Fruit fly (Drosophila melanogaster): ENCODE data around the gene Gr93c.

Gr93c gene

DNA sequence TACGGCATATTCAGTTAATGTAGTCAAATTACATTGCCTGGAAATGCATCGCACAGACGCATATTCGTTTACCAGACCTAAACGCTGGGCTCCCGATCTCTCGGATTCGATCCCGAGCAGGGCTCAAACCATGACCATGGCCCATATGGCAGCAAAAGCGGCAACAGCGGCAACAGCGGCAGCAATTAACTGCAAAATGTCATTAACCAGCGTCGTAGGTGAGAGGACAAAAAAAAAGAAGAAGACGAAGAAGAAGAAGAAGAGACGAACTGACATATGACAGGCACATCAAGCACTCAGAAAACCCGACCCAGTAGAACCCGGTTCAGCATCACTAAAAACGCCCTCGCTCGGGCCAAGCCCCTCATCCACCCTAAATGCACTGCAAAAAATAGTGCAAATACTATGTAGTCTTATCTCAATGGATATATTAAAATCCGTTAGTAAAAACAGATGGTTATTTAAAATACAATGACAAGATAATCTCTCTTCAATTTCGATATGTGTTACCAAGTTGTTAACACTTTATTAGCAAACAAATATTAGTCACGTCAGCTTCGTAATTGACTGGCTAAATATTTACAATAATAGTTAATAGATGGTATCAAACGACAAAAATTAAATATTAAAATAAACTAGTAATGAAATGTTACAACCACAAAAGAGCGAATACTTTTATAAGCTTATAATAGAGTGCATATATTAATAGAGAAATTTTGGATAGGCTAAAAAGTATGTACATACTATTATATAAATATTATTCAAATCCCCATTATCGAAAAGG, 19.1 kb downstream of the Gr93c start (continued):
- TF ChIP-seq CG10267 (tag; optimal IDR thresholded peaks at IDR 0.05) = peak; percentile 20
- TF ChIP-seq CG17361 (GFP tag; IDR thresholded peaks at IDR 0.05) = 0 out of 3 replicates have a peak, but pooled peaks have one; percentile 39
- 0 out of 2 replicates have a peak, but pooled peaks have one; percentile 23 for TF ChIP-seq gsb (GFP tag; IDR thresholded peaks at IDR 0.05)
- no peak for TF ChIP-seq mam (GFP tag; optimal IDR thresholded peaks at IDR 0.05)
- no peak for TF ChIP-seq vvl (GFP tag; IDR thresholded peaks at IDR 0.05)
- no peak for TF ChIP-seq CG32532 (GFP tag; IDR thresholded peaks at IDR 0.05)
- TF ChIP-seq Dll (GFP tag; IDR thresholded peaks at IDR 0.05; ENCODE audit: partially characterized antibody) = no peak
- no peak for TF ChIP-seq ap (GFP tag; IDR thresholded peaks at IDR 0.05)
- TF ChIP-seq CG10462 (GFP tag; optimal IDR thresholded peaks at IDR 0.05) = no peak
- TF ChIP-seq CG10959 (GFP tag; IDR thresholded peaks at IDR 0.05) = no peak
- TF ChIP-seq Fer3 (tag; optimal IDR thresholded peaks at IDR 0.05) = no peak
- no peak for TF ChIP-seq CG7786 (GFP tag; optimal IDR thresholded peaks at IDR 0.05)
- no peak for TF ChIP-seq CG14667 (GFP tag; IDR thresholded peaks at IDR 0.05)
- TF ChIP-seq trem (tag; optimal IDR thresholded peaks at IDR 0.05) = no peak
- no peak for TF ChIP-seq CG2129 (GFP tag; IDR thresholded peaks at IDR 0.05; ENCODE audit: partially characterized antibody)
- no peak for TF ChIP-seq lov (optimal IDR thresholded peaks at IDR 0.05)
- TF ChIP-seq lov (GFP tag; IDR thresholded peaks at IDR 0.05) = 0 out of 3 replicates have a peak, but pooled peaks have one; percentile 44
- no peak for TF ChIP-seq nau (GFP tag; optimal IDR thresholded peaks at IDR 0.05)
- TF ChIP-seq pita (GFP tag; optimal IDR thresholded peaks at IDR 0.05) = no peak
- no peak for TF ChIP-seq esg (GFP tag; conservative IDR thresholded peaks at IDR 0.05)
- no peak for TF ChIP-seq CG15601 (tag; optimal IDR thresholded peaks at IDR 0.05)
- peak; percentile 40 for TF ChIP-seq CG15696 (tag; optimal IDR thresholded peaks at IDR 0.05)
- no peak for TF ChIP-seq Chrac-16 (GFP tag; optimal IDR thresholded peaks at IDR 0.05)
- no peak for TF ChIP-seq CG2678 (tag; optimal IDR thresholded peaks at IDR 0.05)
- no peak for TF ChIP-seq eve (GFP tag; optimal IDR thresholded peaks at IDR 0.05)
- TF ChIP-seq cg (GFP tag; optimal IDR thresholded peaks at IDR 0.05) = no peak
- peak; percentile 75 for TF ChIP-seq zen (tag; optimal IDR thresholded peaks at IDR 0.05)
- no peak for TF ChIP-seq CG30431 (GFP tag; optimal IDR thresholded peaks at IDR 0.05)
- TF ChIP-seq CG9727 (GFP tag; optimal IDR thresholded peaks at IDR 0.05) = peak; percentile 34
- TF ChIP-seq Atf-2 (GFP tag; optimal IDR thresholded peaks at IDR 0.05) = no peak
- no peak for TF ChIP-seq CG9437 (GFP tag; optimal IDR thresholded peaks at IDR 0.05)
- TF ChIP-seq Atf3 (GFP tag; optimal IDR thresholded peaks at IDR 0.05) = no peak
- no peak for TF ChIP-seq CG2875 (GFP tag; optimal IDR thresholded peaks at IDR 0.05)
- TF ChIP-seq ro (GFP tag; IDR thresholded peaks at IDR 0.05) = no peak
- TF ChIP-seq luna (GFP tag; optimal IDR thresholded peaks at IDR 0.05) = no peak
- TF ChIP-seq fd102C (GFP tag; optimal IDR thresholded peaks at IDR 0.05) = no peak
- TF ChIP-seq dmrt11E (tag; optimal IDR thresholded peaks at IDR 0.05) = peak; percentile 59
- 0 out of 2 replicates have a peak, but pooled peaks have one; percentile 17 for TF ChIP-seq CG31441 (GFP tag; IDR thresholded peaks at IDR 0.05)
- TF ChIP-seq Rfx (GFP tag; IDR thresholded peaks at IDR 0.05) = no peak
- no peak for TF ChIP-seq aop (GFP tag; IDR thresholded peaks at IDR 0.05)
- no peak for TF ChIP-seq CG10147 (GFP tag; optimal IDR thresholded peaks at IDR 0.05)
- TF ChIP-seq lola (GFP tag; optimal IDR thresholded peaks at IDR 0.05) = peak in 1 of 3 experiments; percentile 56
- TF ChIP-seq phol (tag; optimal IDR thresholded peaks at IDR 0.05) = peak; percentile 6
- no peak for TF ChIP-seq Hr78 (GFP tag; optimal IDR thresholded peaks at IDR 0.05)
- no peak for TF ChIP-seq Mrtf (GFP tag; IDR thresholded peaks at IDR 0.05)
- TF ChIP-seq CG12769 (tag; optimal IDR thresholded peaks at IDR 0.05) = no peak
- no peak for TF ChIP-seq btn (GFP tag; optimal IDR thresholded peaks at IDR 0.05)
- no peak for TF ChIP-seq Antp (GFP tag; optimal IDR thresholded peaks at IDR 0.05)
- TF ChIP-seq CG17385 (GFP tag; optimal IDR thresholded peaks at IDR 0.05) = peak; percentile 50

Data from whole organism, embryonic.